Worm (Caenorhabditis elegans) whole organism, young adult: ENCODE results near the gene Y43F4A.1.

Experiments
- B0261.1 ChIP-seq: sonication (generic microtip); optimal IDR thresholded peaks from 2 replicates; lab custom pipeline; 2016; ENCODE audit warnings: mild to moderate bottlenecking, missing genetic modification characterization, moderate library complexity, missing compliant biosample characterization
- C06A6.2 ChIP-seq: fragments of 200-800 bp; sonication (Bioruptor generic); conservative IDR thresholded peaks from 2 replicates; pipeline ENCODE4 v1.3.6; 2022; ENCODE audit warnings: missing genetic modification characterization, missing compliant biosample characterization
- C17E4.6 ChIP-seq: fragments of 200-800 bp; sonication (Bioruptor generic); IDR thresholded peaks from 2 replicates; pipeline ENCODE4 v1.3.6; 2022; ENCODE audit warnings: missing genetic modification reagents, missing genetic modification characterization, missing compliant biosample characterization
- D2030.7 ChIP-seq: fragments of 200-800 bp; sonication (Bioruptor generic); IDR thresholded peaks from 2 replicates; pipeline ENCODE4 v1.3.6; 2022; ENCODE audit warnings: missing genetic modification reagents, missing genetic modification characterization, missing compliant biosample characterization
- F22D6.2 ChIP-seq: sonication (generic microtip); optimal IDR thresholded peaks from 2 replicates; lab custom pipeline; 2016; ENCODE audit warnings: mild to moderate bottlenecking, missing genetic modification characterization, missing compliant biosample characterization
- F23B12.7 ChIP-seq: sonication (generic microtip); optimal IDR thresholded peaks from 2 replicates; lab custom pipeline; 2017; ENCODE audit warnings: missing genetic modification characterization, mild to moderate bottlenecking, missing compliant biosample characterization, antibody characterized with exemption, moderate library complexity; ENCODE audit not compliant: insufficient read depth
- F39B2.1 ChIP-seq: fragments of 200-800 bp; sonication (Bioruptor generic); IDR thresholded peaks from 2 replicates; pipeline ENCODE4 v1.3.6; 2022; ENCODE audit warnings: missing genetic modification reagents, missing genetic modification characterization, missing compliant biosample characterization
- F52B5.7 ChIP-seq: sonication (generic microtip); optimal IDR thresholded peaks from 2 replicates; lab custom pipeline; 2016; ENCODE audit warnings: mild to moderate bottlenecking, missing genetic modification characterization, missing compliant biosample characterization
- F55B11.4 ChIP-seq: sonication (generic microtip); optimal IDR thresholded peaks from 2 replicates; lab custom pipeline; 2016; ENCODE audit warnings: missing compliant biosample characterization, missing genetic modification characterization, borderline replicate concordance; ENCODE audit not compliant: insufficient read depth
- K12H6.12 ChIP-seq: fragments of 200-800 bp; sonication (Bioruptor generic); optimal IDR thresholded peaks from 2 replicates; lab custom pipeline; 2018; ENCODE audit warnings: mild to moderate bottlenecking, missing genetic modification characterization, missing compliant biosample characterization
- Y67H2A.10 ChIP-seq: fragments of 200-800 bp; sonication (Bioruptor generic); conservative IDR thresholded peaks from 2 replicates; pipeline ENCODE4 v1.3.6; 2022; ENCODE audit warnings: missing genetic modification reagents, missing genetic modification characterization, missing compliant biosample characterization
- Y79H2A.3 ChIP-seq: fragments of 200-800 bp; sonication (Bioruptor generic); conservative IDR thresholded peaks from 2 replicates; pipeline ENCODE4 v1.3.6; 2022; ENCODE audit warnings: missing genetic modification reagents, missing genetic modification characterization, missing compliant biosample characterization
- aptf-3 ChIP-seq: fragments of 200-800 bp; sonication (Bioruptor generic); IDR thresholded peaks from 2 replicates; pipeline ENCODE4 v1.3.6; 2022; ENCODE audit warnings: missing genetic modification characterization, missing compliant biosample characterization
- athp-1 ChIP-seq: sonication (generic microtip); optimal IDR thresholded peaks from 2 replicates; lab custom pipeline; 2017; ENCODE audit warnings: mild to moderate bottlenecking, missing genetic modification characterization, missing compliant biosample characterization
- attf-3 ChIP-seq: fragments of 200-800 bp; sonication (Bioruptor generic); conservative IDR thresholded peaks from 2 replicates; pipeline ENCODE4 v1.3.6; 2022; ENCODE audit warnings: missing genetic modification reagents, missing genetic modification characterization, missing compliant biosample characterization
- bed-2 ChIP-seq: fragments of 200-800 bp; sonication (Bioruptor generic); IDR thresholded peaks from 2 replicates; pipeline ENCODE4 v1.3.6; 2022; ENCODE audit warnings: missing genetic modification reagents, missing genetic modification characterization, missing compliant biosample characterization
- cebp-2 ChIP-seq: fragments of 200-800 bp; sonication (Bioruptor generic); IDR thresholded peaks from 2 replicates; pipeline ENCODE4 v1.3.6; 2022; ENCODE audit warnings: missing genetic modification characterization, missing compliant biosample characterization
- ceh-100 ChIP-seq: fragments of 200-800 bp; sonication (Bioruptor generic); IDR thresholded peaks from 2 replicates; pipeline ENCODE4 v1.3.6; 2022; ENCODE audit warnings: missing genetic modification reagents, missing genetic modification characterization, missing compliant biosample characterization
- ceh-27 ChIP-seq: fragments of 200-800 bp; sonication (Bioruptor generic); optimal IDR thresholded peaks from 2 replicates; lab custom pipeline; 2018; ENCODE audit warnings: mild to moderate bottlenecking, missing genetic modification characterization, moderate library complexity, missing compliant biosample characterization
- ceh-79 ChIP-seq: sonication (generic microtip); optimal IDR thresholded peaks from 2 replicates; lab custom pipeline; 2017; ENCODE audit warnings: mild to moderate bottlenecking, missing genetic modification characterization, missing compliant biosample characterization
- ceh-91 ChIP-seq: fragments of 200-800 bp; sonication (Bioruptor generic); IDR thresholded peaks from 2 replicates; pipeline ENCODE4 v1.3.6; 2022; ENCODE audit warnings: missing genetic modification reagents, missing genetic modification characterization, missing compliant biosample characterization
- dox-1 ChIP-seq: fragments of 200-800 bp; sonication (Bioruptor generic); IDR thresholded peaks from 2 replicates; pipeline ENCODE4 v1.3.6; 2022; ENCODE audit warnings: missing genetic modification reagents, missing genetic modification characterization, missing compliant biosample characterization
- dpff-1 ChIP-seq: sonication (generic microtip); optimal IDR thresholded peaks from 2 replicates; lab custom pipeline; 2017; ENCODE audit warnings: mild to moderate bottlenecking, missing genetic modification characterization, missing compliant biosample characterization
- egrh-3 ChIP-seq: fragments of 200-800 bp; sonication (Bioruptor generic); IDR thresholded peaks from 2 replicates; pipeline ENCODE4 v1.3.6; 2022; ENCODE audit warnings: missing genetic modification reagents, missing genetic modification characterization, missing compliant biosample characterization
- ekl-4 ChIP-seq: fragments of 200-800 bp; sonication (Bioruptor generic); IDR thresholded peaks from 2 replicates; pipeline ENCODE4 v1.3.6; 2022; ENCODE audit warnings: missing genetic modification reagents, missing genetic modification characterization, missing compliant biosample characterization
- ets-4 ChIP-seq: fragments of 200-800 bp; sonication (Bioruptor generic); optimal IDR thresholded peaks from 2 replicates; lab custom pipeline; 2018; ENCODE audit warnings: mild to moderate bottlenecking, missing genetic modification characterization, missing compliant biosample characterization
- him-1 ChIP-seq: sonication (generic microtip); optimal IDR thresholded peaks from 2 replicates; lab custom pipeline; 2016; ENCODE audit warnings: missing genotype, missing genetic modification reagents, missing genetic modification characterization, missing compliant biosample characterization
- hlh-12 ChIP-seq: sonication (generic microtip); optimal IDR thresholded peaks from 2 replicates; lab custom pipeline; 2016; ENCODE audit warnings: missing genetic modification characterization, missing compliant biosample characterization
- hlh-26 ChIP-seq: fragments of 200-800 bp; sonication (Bioruptor generic); conservative IDR thresholded peaks from 2 replicates; pipeline ENCODE4 v1.3.6; 2022; ENCODE audit warnings: missing genetic modification reagents, missing genetic modification characterization, missing compliant biosample characterization
- hmg-1.2 ChIP-seq: fragments of 200-800 bp; sonication (Bioruptor generic); IDR thresholded peaks from 2 replicates; pipeline ENCODE4 v1.3.6; 2022; ENCODE audit warnings: missing genetic modification reagents, missing genetic modification characterization, missing compliant biosample characterization
- hrde-1 ChIP-seq: sonication (generic microtip); optimal IDR thresholded peaks from 2 replicates; lab custom pipeline; 2016; ENCODE audit warnings: missing genetic modification characterization, mild to moderate bottlenecking, missing compliant biosample characterization, moderate library complexity, missing genotype, missing genetic modification reagents, borderline replicate concordance
- let-607 ChIP-seq, 2 experiments: fragments of 200-800 bp in 1 of 2; sonication (Bioruptor generic) in 1 of 2; sonication (generic microtip) in 1 of 2; optimal IDR thresholded peaks; 2 replicates each; lab custom pipeline; 2016 to 2018; ENCODE audit warnings: mild to moderate bottlenecking in 2 of 2, missing compliant biosample characterization in 2 of 2, missing genetic modification characterization in 2 of 2, moderate library complexity in 2 of 2, missing genotype in 1 of 2
- lin-35 ChIP-seq, 3 experiments: fragments of 150-350 bp in 2 of 3; sonication (generic microtip) in 1 of 3; optimal IDR thresholded peaks; 2 replicates each; lab custom pipeline; 2014 to 2018; ENCODE audit warnings: missing biosample characterization in 3 of 3, missing genetic modification characterization in 3 of 3, missing genetic modification reagents in 3 of 3
- lin-54 ChIP-seq: fragments of 200-800 bp; sonication (Bioruptor generic); optimal IDR thresholded peaks from 2 replicates; lab custom pipeline; 2018; ENCODE audit warnings: mild to moderate bottlenecking, missing genetic modification characterization, missing compliant biosample characterization
- lsl-1 ChIP-seq: fragments of 200-800 bp; sonication (Bioruptor generic); optimal IDR thresholded peaks from 2 replicates; lab custom pipeline; 2018; ENCODE audit warnings: mild to moderate bottlenecking, missing genetic modification characterization, moderate library complexity, missing compliant biosample characterization
- madf-10 ChIP-seq: sonication (generic microtip); optimal IDR thresholded peaks from 2 replicates; lab custom pipeline; 2016; ENCODE audit warnings: mild to moderate bottlenecking, missing genetic modification characterization, missing compliant biosample characterization
- nfya-1 ChIP-seq: sonication (generic microtip); optimal IDR thresholded peaks from 2 replicates; lab custom pipeline; 2017; ENCODE audit warnings: antibody characterized with exemption, missing compliant biosample characterization, missing genetic modification characterization, borderline replicate concordance; ENCODE audit not compliant: insufficient read depth
- nhr-179 ChIP-seq: sonication (generic microtip); optimal IDR thresholded peaks from 2 replicates; lab custom pipeline; 2016; ENCODE audit warnings: mild to moderate bottlenecking, missing genetic modification characterization, missing compliant biosample characterization
- nhr-27 ChIP-seq: fragments of 200-800 bp; sonication (Bioruptor generic); optimal IDR thresholded peaks from 2 replicates; lab custom pipeline; 2018; ENCODE audit warnings: mild to moderate bottlenecking, missing genetic modification characterization, moderate library complexity, missing compliant biosample characterization
- nhr-90 ChIP-seq: sonication (generic microtip); optimal IDR thresholded peaks from 2 replicates; lab custom pipeline; 2016; ENCODE audit warnings: missing genotype, mild to moderate bottlenecking, missing genetic modification characterization, missing compliant biosample characterization
- pbrm-1 ChIP-seq: fragments of 200-800 bp; sonication (Bioruptor generic); IDR thresholded peaks from 2 replicates; pipeline ENCODE4 v1.3.6; 2022; ENCODE audit warnings: missing genetic modification reagents, missing genetic modification characterization, missing compliant biosample characterization
- pha-4 ChIP-seq: fragments of 150-350 bp; sonication (generic microtip); optimal IDR thresholded peaks from 2 replicates; lab custom pipeline; 2014; ENCODE audit warnings: missing biosample characterization, missing genetic modification reagents, missing genetic modification characterization
- rec-8 ChIP-seq, 2 experiments: sonication (generic microtip); optimal IDR thresholded peaks; 2 replicates each; lab custom pipeline; 2016; ENCODE audit warnings: mild to moderate bottlenecking in 2 of 2, missing genetic modification characterization in 2 of 2, missing genetic modification reagents in 2 of 2, missing genotype in 2 of 2, missing biosample characterization in 1 of 2, missing compliant biosample characterization in 1 of 2, moderate library complexity in 1 of 2
- sea-2 ChIP-seq: fragments of 200-800 bp; sonication (Bioruptor generic); IDR thresholded peaks from 2 replicates; pipeline ENCODE4 v1.3.6; 2022; ENCODE audit warnings: missing genetic modification characterization, missing compliant biosample characterization
- unc-130 ChIP-seq: sonication (generic microtip); optimal IDR thresholded peaks from 2 replicates; lab custom pipeline; 2016; ENCODE audit warnings: missing genetic modification reagents, missing genetic modification characterization, missing compliant biosample characterization
- ztf-6 ChIP-seq: fragments of 200-800 bp; sonication (Bioruptor generic); IDR thresholded peaks from 2 replicates; pipeline ENCODE4 v1.3.6; 2022; ENCODE audit warnings: missing genetic modification reagents, missing genetic modification characterization, missing compliant biosample characterization

The Y43F4A.1 gene

DNA sequence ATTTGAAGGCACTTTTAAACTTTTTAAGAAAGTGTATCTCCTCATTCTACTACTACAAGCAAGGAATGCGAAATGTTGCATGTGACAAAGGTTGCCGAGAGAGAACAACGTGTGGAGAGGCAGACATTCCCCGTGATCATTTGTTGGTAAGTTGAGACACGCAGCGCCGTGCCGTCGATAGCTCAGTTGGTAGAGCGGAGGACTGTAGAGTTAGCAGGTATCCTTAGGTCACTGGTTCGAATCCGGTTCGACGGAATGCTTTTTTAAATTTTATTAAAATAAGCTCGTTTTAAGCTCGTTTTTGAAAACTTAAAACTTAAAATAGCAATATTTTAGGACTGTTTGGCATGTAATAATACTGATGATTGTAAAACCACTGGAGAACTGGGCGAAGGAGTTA, 1.5 kb downstream of the Y43F4A.1 start (continued):
- no peak for TF ChIP-seq ceh-27 (GFP tag; lab: Kevin White, UChicago)
- TF ChIP-seq F39B2.1: no peak

DNA sequence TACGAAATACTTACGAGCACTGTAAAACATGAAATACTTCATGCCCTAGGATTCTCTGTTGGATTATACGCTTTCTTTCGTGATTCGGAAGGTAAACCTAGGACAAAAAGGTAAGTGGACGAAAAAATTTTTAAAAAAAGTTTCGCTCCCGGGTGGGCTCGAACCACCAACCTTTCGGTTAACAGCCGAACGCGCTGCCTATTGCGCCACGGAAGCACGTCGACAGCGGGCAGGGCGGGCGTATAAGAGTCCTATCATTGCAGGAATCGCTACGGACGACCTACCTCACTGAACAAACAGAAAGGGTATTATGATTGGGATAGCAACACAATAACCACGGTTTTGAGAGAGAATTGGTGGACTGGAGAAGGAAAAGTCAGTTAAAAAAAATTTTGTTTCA, 2.1 kb downstream of the Y43F4A.1 start:
- no peak for TF ChIP-seq K12H6.12
- no peak for TF ChIP-seq nhr-27 (tag; lab: Kevin White, UChicago)
- TF ChIP-seq C17E4.6 (GFP tag; lab: Robert Waterston, UW): no peak
- no peak for TF ChIP-seq madf-10 (tag; lab: Kevin White, UChicago)
- no peak for TF ChIP-seq ceh-100 (GFP tag; lab: Robert Waterston, UW)
- TF ChIP-seq B0261.1 (tag; lab: Kevin White, UChicago): peak; percentile 78
- 0 out of 2 replicates have a peak, but pooled peaks have one; percentile 12 for TF ChIP-seq C06A6.2 (GFP tag; lab: Robert Waterston, UW)
- no peak for TF ChIP-seq Y67H2A.10
- TF ChIP-seq aptf-3 (GFP tag; lab: Robert Waterston, UW): no peak
- peak; percentile 79 for TF ChIP-seq dox-1 (GFP tag; lab: Robert Waterston, UW)
- no peak for TF ChIP-seq ztf-6 (GFP tag; lab: Robert Waterston, UW)
- TF ChIP-seq lsl-1 (GFP tag; lab: Kevin White, UChicago): peak; percentile 38
- TF ChIP-seq F23B12.7: peak; percentile 40
- no peak for TF ChIP-seq ceh-27 (GFP tag; lab: Kevin White, UChicago)
- no peak for TF ChIP-seq unc-130
- TF ChIP-seq let-607 (tag; optimal IDR thresholded peaks at IDR 0.05; lab: Kevin White, UChicago): no peak
- no peak for TF ChIP-seq rec-8 (tag; optimal IDR thresholded peaks at IDR 0.05; lab: Kevin White, UChicago)
- TF ChIP-seq nfya-1: no peak
- no peak for TF ChIP-seq bed-2 (GFP tag; lab: Robert Waterston, UW)
- peak; percentile 24 for TF ChIP-seq lin-54 (GFP tag; lab: Kevin White, UChicago)
- no peak for TF ChIP-seq F39B2.1
- no peak for TF ChIP-seq hrde-1
- TF ChIP-seq sea-2: no peak
- TF ChIP-seq him-1: peak; percentile 62
- TF ChIP-seq athp-1 (tag; lab: Kevin White, UChicago): no peak
- TF ChIP-seq cebp-2: no peak
- TF ChIP-seq lin-35 (GFP tag; optimal IDR thresholded peaks at IDR 0.05; lab: Kevin White, UChicago): no peak
- no peak for TF ChIP-seq dpff-1
- TF ChIP-seq F55B11.4 (tag; lab: Kevin White, UChicago): no peak
- no peak for TF ChIP-seq hlh-12 (tag; lab: Kevin White, UChicago)
- TF ChIP-seq ekl-4: 0 out of 2 replicates have a peak, but pooled peaks have one; percentile 14
- no peak for TF ChIP-seq egrh-3 (GFP tag; lab: Robert Waterston, UW)
- TF ChIP-seq ets-4: no peak
- TF ChIP-seq hlh-26 (GFP tag; lab: Robert Waterston, UW): no peak
- TF ChIP-seq pbrm-1 (GFP tag; lab: Robert Waterston, UW): peak; percentile 43; the same call in 1 of the 2 replicates
- no peak for TF ChIP-seq nhr-179 (tag; lab: Kevin White, UChicago)
- TF ChIP-seq attf-3: no peak
- peak; percentile 72 for TF ChIP-seq hmg-1.2 (GFP tag; lab: Robert Waterston, UW)
- no peak for TF ChIP-seq F52B5.7
- TF ChIP-seq ceh-91: no peak
- no peak for TF ChIP-seq pha-4 (tag; lab: Kevin White, UChicago)
- no peak for TF ChIP-seq nhr-90 (tag; lab: Kevin White, UChicago)
- TF ChIP-seq F22D6.2 (tag; lab: Kevin White, UChicago): no peak
- no peak for TF ChIP-seq Y79H2A.3 (GFP tag; lab: Robert Waterston, UW)
- peak; percentile 71 for TF ChIP-seq D2030.7 (GFP tag; lab: Robert Waterston, UW)
- TF ChIP-seq ceh-79 (tag; lab: Kevin White, UChicago): no peak
